Worm (Caenorhabditis elegans) whole organism, mixed stage, embryonic: ENCODE measurements around the gene cpr-9.

Experiments
- blmp-1 ChIP-seq: fragments of 150-350 bp; optimal IDR thresholded peaks from 2 replicates; lab custom pipeline; 2014; ENCODE audit warnings: missing biosample characterization, missing genetic modification characterization
- ceh-39 ChIP-seq: fragments of 150-350 bp; optimal IDR thresholded peaks from 2 replicates; lab custom pipeline; 2014; ENCODE audit warnings: missing biosample characterization, missing genetic modification characterization
- ces-1 ChIP-seq: fragments of 150-350 bp; optimal IDR thresholded peaks from 2 replicates; lab custom pipeline; 2014; ENCODE audit warnings: missing biosample characterization, missing genetic modification reagents, missing genetic modification characterization
- elt-3 ChIP-seq: fragments of 150-350 bp; optimal IDR thresholded peaks from 2 replicates; lab custom pipeline; 2014; ENCODE audit warnings: missing biosample characterization, missing genetic modification characterization
- flh-1 ChIP-seq: fragments of 200-800 bp; sonication (Bioruptor generic); optimal IDR thresholded peaks from 2 replicates; lab custom pipeline; 2018; ENCODE audit warnings: mild to moderate bottlenecking, missing genetic modification characterization, moderate library complexity, missing compliant biosample characterization
- mep-1 ChIP-seq: fragments of 150-350 bp; optimal IDR thresholded peaks from 2 replicates; lab custom pipeline; 2017; ENCODE audit warnings: missing biosample characterization, missing genetic modification reagents, missing genetic modification characterization, inconsistent platforms
- nhr-237 ChIP-seq: fragments of 150-350 bp; optimal IDR thresholded peaks from 2 replicates; lab custom pipeline; 2014; ENCODE audit warnings: missing biosample characterization, missing genetic modification characterization
- nhr-28 ChIP-seq: fragments of 150-350 bp; optimal IDR thresholded peaks from 2 replicates; lab custom pipeline; 2014; ENCODE audit warnings: missing biosample characterization, missing genetic modification characterization
- nhr-76 ChIP-seq: sonication (generic microtip); optimal IDR thresholded peaks from 2 replicates; lab custom pipeline; 2017; ENCODE audit warnings: missing biosample characterization, missing genetic modification characterization
- pha-4 ChIP-seq: fragments of 150-350 bp; optimal IDR thresholded peaks from 2 replicates; lab custom pipeline; 2018; ENCODE audit warnings: missing biosample characterization, missing genetic modification reagents, missing genetic modification characterization
- unc-120 ChIP-seq: sonication (generic microtip); optimal IDR thresholded peaks from 2 replicates; lab custom pipeline; 2017; ENCODE audit warnings: missing genetic modification characterization, missing compliant biosample characterization; ENCODE audit not compliant: poor library complexity, severe bottlenecking
- unc-39 ChIP-seq: fragments of 150-350 bp; optimal IDR thresholded peaks from 2 replicates; lab custom pipeline; 2014; ENCODE audit warnings: missing biosample characterization, missing genetic modification characterization
- unc-62 ChIP-seq: fragments of 150-350 bp; optimal IDR thresholded peaks from 2 replicates; lab custom pipeline; 2014; ENCODE audit warnings: missing biosample characterization, missing genetic modification reagents, missing genetic modification characterization
- ztf-11 ChIP-seq: fragments of 150-350 bp; optimal IDR thresholded peaks from 2 replicates; lab custom pipeline; 2014; ENCODE audit warnings: missing biosample characterization, missing genetic modification characterization

DNA sequence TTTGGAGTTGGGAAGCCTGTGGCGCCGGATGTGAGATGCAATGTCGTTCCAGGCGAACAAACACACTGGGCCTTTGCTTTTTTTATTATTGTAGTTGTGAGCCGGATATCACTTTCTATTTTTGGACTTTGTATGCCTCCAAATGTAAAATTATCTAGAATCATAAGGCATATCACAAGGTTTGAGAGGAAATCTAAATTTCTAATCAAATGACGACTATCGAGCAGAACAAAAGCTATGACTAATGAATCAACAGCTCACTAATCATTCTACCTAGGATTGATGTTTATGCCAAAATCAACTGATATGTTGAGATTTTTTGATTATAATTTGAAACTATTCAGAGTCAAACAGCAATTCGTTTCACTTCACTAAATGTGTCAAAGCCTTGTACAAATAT, 35.0 kb downstream of the cpr-9 start:
- TF ChIP-seq ztf-11 = no peak
- TF ChIP-seq unc-62 (GFP tag; lab: Kevin White, UChicago) = no peak
- no peak for TF ChIP-seq elt-3
- TF ChIP-seq nhr-28 (tag; lab: Kevin White, UChicago) = no peak
- no peak for TF ChIP-seq unc-39
- TF ChIP-seq pha-4 (tag; lab: Kevin White, UChicago) = no peak
- no peak for TF ChIP-seq blmp-1 (tag; lab: Kevin White, UChicago)
- TF ChIP-seq nhr-76 (tag; lab: Kevin White, UChicago) = no peak
- no peak for TF ChIP-seq flh-1 (GFP tag; lab: Kevin White, UChicago)
- TF ChIP-seq ces-1 = no peak
- TF ChIP-seq mep-1 (tag; lab: Kevin White, UChicago) = no peak
- TF ChIP-seq ceh-39 (tag; lab: Kevin White, UChicago) = no peak
- TF ChIP-seq nhr-237 (tag; lab: Kevin White, UChicago) = no peak
- no peak for TF ChIP-seq unc-120
